Worm (Caenorhabditis elegans) whole organism, young adult: ENCODE measurements around the gene gldi-7.

ENCODE experiments used
- T07F8.4 ChIP-seq: sonication (generic microtip); optimal IDR thresholded peaks from 2 replicates; lab custom pipeline; 2016; ENCODE audit warnings: mild to moderate bottlenecking, missing genetic modification characterization, moderate library complexity, missing compliant biosample characterization
- T26A5.8 ChIP-seq: sonication (generic microtip); optimal IDR thresholded peaks from 2 replicates; lab custom pipeline; 2016; ENCODE audit warnings: missing genetic modification characterization, missing compliant biosample characterization
- dpff-1 ChIP-seq: sonication (generic microtip); optimal IDR thresholded peaks from 2 replicates; lab custom pipeline; 2017; ENCODE audit warnings: mild to moderate bottlenecking, missing genetic modification characterization, missing compliant biosample characterization
- mes-4 ChIP-seq: sonication (generic microtip); optimal IDR thresholded peaks from 2 replicates; lab custom pipeline; 2016; ENCODE audit warnings: missing genotype, missing genetic modification characterization, missing compliant biosample characterization
- rcor-1 ChIP-seq: fragments of 200-800 bp; sonication (Bioruptor generic); IDR thresholded peaks from 2 replicates; pipeline ENCODE4 v1.3.6; 2022; ENCODE audit warnings: missing genetic modification reagents, missing genetic modification characterization, missing compliant biosample characterization
- sptf-2 ChIP-seq: fragments of 200-800 bp; sonication (Bioruptor generic); optimal IDR thresholded peaks from 2 replicates; lab custom pipeline; 2018; ENCODE audit warnings: mild to moderate bottlenecking, missing genetic modification characterization, missing compliant biosample characterization

DNA sequence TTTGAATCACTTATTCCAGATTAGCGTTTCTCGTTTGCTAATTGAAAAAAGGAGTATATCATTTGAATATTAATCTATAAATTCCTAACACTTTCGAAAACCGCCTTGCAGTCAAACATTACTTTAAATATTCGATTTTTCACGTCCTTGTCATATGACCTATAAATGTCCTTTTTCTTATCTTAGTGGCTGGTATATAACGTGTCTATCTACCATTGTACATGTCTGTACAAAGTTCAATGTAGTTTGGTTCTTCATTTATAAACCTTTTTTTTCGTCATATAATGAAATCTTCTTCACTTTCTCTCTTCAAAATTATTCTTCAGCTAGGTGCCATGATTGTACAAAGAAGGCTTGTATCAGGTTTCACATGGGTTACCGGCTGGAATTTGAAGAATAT lies 45.4 kb downstream of the gldi-7 start, which contains the start of gene gbh-2:
- TF ChIP-seq dpff-1 (tag; lab: Kevin White, UChicago), result no peak
- TF ChIP-seq mes-4, result no peak
- TF ChIP-seq T07F8.4 (tag; lab: Kevin White, UChicago), result no peak
- TF ChIP-seq sptf-2, result no peak
- no peak for TF ChIP-seq rcor-1 (GFP tag; lab: Robert Waterston, UW)
- no peak for TF ChIP-seq T26A5.8
